Fruit fly (Drosophila melanogaster): Measurements from ENCODE around the gene CG17681.

Gene CG17681

dm6 chr2L:18145253-18145652 lies 7.7 kb upstream of the CG17681 start (continued):
- TF ChIP-seq dimm (GFP tag; IDR thresholded peaks at IDR 0.05) (peak; percentile 44; the same call in 1 of the 2 replicates), Doc2 (GFP tag; IDR thresholded peaks at IDR 0.05) (no peak), MTF-1 (GFP tag; optimal IDR thresholded peaks at IDR 0.05; ENCODE audit: borderline replicate concordance) (peak; percentile 73), CG11093 (GFP tag; IDR thresholded peaks at IDR 0.05) (peak; percentile 76), HLH3B (GFP tag; IDR thresholded peaks at IDR 0.05) (peak; percentile 69), Drgx (GFP tag; IDR thresholded peaks at IDR 0.05) (peak; percentile 89), Fer1 (GFP tag; optimal IDR thresholded peaks at IDR 0.05) (peak; percentile 63), NK7.1 (GFP tag; optimal IDR thresholded peaks at IDR 0.05) (peak; percentile 75), CG9215 (GFP tag; IDR thresholded peaks at IDR 0.05) (peak; percentile 58), ERR (GFP tag; optimal IDR thresholded peaks at IDR 0.05) (peak; percentile 60), ranshi (GFP tag; IDR thresholded peaks at IDR 0.05) (peak; percentile 79; the same call in 1 of the 2 replicates), CG17361 (GFP tag; IDR thresholded peaks at IDR 0.05) (peak; percentile 87), CG34224 (GFP tag; IDR thresholded peaks at IDR 0.05; ENCODE audit: partially characterized antibody) (no peak), Tbp (GFP tag; optimal IDR thresholded peaks at IDR 0.05) (no peak), gro (GFP tag; optimal IDR thresholded peaks at IDR 0.05) (peak; percentile 44), Bdp1 (GFP tag; optimal IDR thresholded peaks at IDR 0.05) (peak; percentile 71), gfzf (GFP tag; optimal IDR thresholded peaks at IDR 0.05) (no peak), sr (GFP tag; IDR thresholded peaks at IDR 0.05) (no peak), Gsc (GFP tag; IDR thresholded peaks at IDR 0.05) (peak; percentile 72; the same call in 1 of the 2 replicates), MESR4 (GFP tag; optimal IDR thresholded peaks at IDR 0.05) (peak; percentile 16), CG32767 (GFP tag; IDR thresholded peaks at IDR 0.05) (peak; percentile 67), CG6813 (GFP tag; optimal IDR thresholded peaks at IDR 0.05) (peak; percentile 84), Doc3 (GFP tag; IDR thresholded peaks at IDR 0.05; ENCODE audit: partially characterized antibody) (no peak), ase (GFP tag; IDR thresholded peaks at IDR 0.05) (peak; percentile 25; the same call in 1 of the 3 replicates), CG18476 (GFP tag; optimal IDR thresholded peaks at IDR 0.05) (peak; percentile 78), CG10209 (GFP tag; optimal IDR thresholded peaks at IDR 0.05) (peak; percentile 87), CG15479 (GFP tag; optimal IDR thresholded peaks at IDR 0.05) (peak; percentile 74), fd3F (GFP tag; optimal IDR thresholded peaks at IDR 0.05) (peak; percentile 34), wdn (GFP tag; IDR thresholded peaks at IDR 0.05) (peak; percentile 61; the same call in 1 of the 2 replicates), caup (GFP tag; optimal IDR thresholded peaks at IDR 0.05; ENCODE audit: severe bottlenecking) (peak; percentile 75), CG3838 (GFP tag; optimal IDR thresholded peaks at IDR 0.05) (peak; percentile 51), Hr39 (optimal IDR thresholded peaks at IDR 0.05) (no peak), stc (GFP tag; IDR thresholded peaks at IDR 0.05) (peak; percentile 45; the same call in 1 of the 2 replicates), Six4 (GFP tag; optimal IDR thresholded peaks at IDR 0.05) (peak; percentile 84), lov (optimal IDR thresholded peaks at IDR 0.05) (no peak), lov (GFP tag; IDR thresholded peaks at IDR 0.05) (peak; percentile 88), HLHmδ (GFP tag; optimal IDR thresholded peaks at IDR 0.05) (no peak), CG12659 (GFP tag; optimal IDR thresholded peaks at IDR 0.05) (peak; percentile 56), ara (GFP tag; IDR thresholded peaks at IDR 0.05) (peak; percentile 97), bab2 (GFP tag; optimal IDR thresholded peaks at IDR 0.05) (peak; percentile 87), CG1792 (GFP tag; optimal IDR thresholded peaks at IDR 0.05) (peak; percentile 64), pb (GFP tag; optimal IDR thresholded peaks at IDR 0.05) (peak; percentile 54), CG16813 (GFP tag; IDR thresholded peaks at IDR 0.05; ENCODE audit: partially characterized antibody) (no peak), ro (GFP tag; IDR thresholded peaks at IDR 0.05) (peak; percentile 76; the same call in 1 of the 2 replicates), Chrac-16 (GFP tag; optimal IDR thresholded peaks at IDR 0.05) (peak; percentile 91), cas (GFP tag; IDR thresholded peaks at IDR 0.05) (0 out of 2 replicates have a peak, but pooled peaks have one; percentile 30), D (optimal IDR thresholded peaks at IDR 0.05) (no peak), D (GFP tag; optimal IDR thresholded peaks at IDR 0.05) (peak; percentile 91), Hmx (GFP tag; optimal IDR thresholded peaks at IDR 0.05) (peak; percentile 51), usp (GFP tag; optimal IDR thresholded peaks at IDR 0.05) (no peak), CG7987 (GFP tag; optimal IDR thresholded peaks at IDR 0.05) (no peak), en (GFP tag; optimal IDR thresholded peaks at IDR 0.05) (peak; percentile 78)

Measured in whole organism, embryonic.